Worm (Caenorhabditis elegans) whole organism, L4/young adult: ENCODE measurements around the gene Y39A1A.24.

Experiments used
- W03F9.2 ChIP-seq: fragments of 150-350 bp; optimal IDR thresholded peaks from 2 replicates; lab custom pipeline; 2014; ENCODE audit warnings: missing biosample characterization, missing genetic modification characterization
- dao-5 ChIP-seq: sonication (generic microtip); optimal IDR thresholded peaks from 2 replicates; lab custom pipeline; 2016; ENCODE audit warnings: missing genotype, missing genetic modification characterization, moderate library complexity, missing compliant biosample characterization

- TF ChIP-seq dao-5 (tag; lab: Kevin White, UChicago) (no peak), W03F9.2 (tag; lab: Kevin White, UChicago) (peak; percentile 78)
These were observed 8.8 kb downstream of the Y39A1A.24 start, which contains the start of the genes lron-10 and hpr-9 for ce11 chrIII:10621208-10621607.
